Fruit fly (Drosophila melanogaster) whole organism: Measurements from ENCODE around the gene Sas10.

Experiments used
- CG8478 ChIP-seq: fragments of >200 bp; optimal IDR thresholded peaks from 2 replicates; lab custom pipeline; 2018; ENCODE audit warnings: inconsistent platforms
- Dll ChIP-seq: fragments of >200 bp; optimal IDR thresholded peaks from 2 replicates; lab custom pipeline; 2017
- EcR ChIP-seq, 2 experiments: fragments of >200 bp; optimal IDR thresholded peaks; 2 replicates each; lab custom pipeline; 2017; ENCODE audit warnings: missing biosample characterization in 2 of 2, missing genetic modification characterization in 2 of 2, missing genetic modification reagents in 2 of 2
- pan ChIP-seq: fragments of >200 bp; optimal IDR thresholded peaks from 2 replicates; lab custom pipeline; 2017
- psq ChIP-seq: fragments of >200 bp; optimal IDR thresholded peaks from 2 replicates; lab custom pipeline; 2017
- usp ChIP-seq: fragments of >200 bp; optimal IDR thresholded peaks from 2 replicates; lab custom pipeline; 2017; ENCODE audit warnings: missing biosample characterization, missing genetic modification characterization, mixed read lengths

Gene Sas10

DNA sequence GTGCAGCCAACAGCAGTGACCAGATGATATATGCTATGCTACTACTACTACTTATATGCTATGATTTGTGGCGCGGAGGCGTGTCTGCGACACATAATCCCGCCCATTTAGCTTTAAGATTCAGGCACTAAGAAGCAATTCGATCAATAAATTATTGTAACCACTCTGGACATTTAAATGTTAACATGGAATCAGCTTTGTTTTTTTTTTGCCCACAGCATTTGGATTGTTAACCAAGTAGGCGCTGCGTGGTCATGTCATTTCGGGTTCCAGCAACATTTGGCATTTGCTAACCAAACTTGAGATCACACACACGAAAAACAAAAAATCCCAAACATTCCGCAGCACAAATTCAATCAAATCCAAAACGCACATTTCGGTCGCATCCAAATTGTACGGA lies 4.3 kb upstream of the Sas10 start, which contains the start of gene CG4198:
TSS of gene CG4198 (plus strand) at position 301 of the 400 bp plus-strand sequence.
- TF ChIP-seq psq (lab: Kevin White, UChicago) (no peak), CG8478 (lab: Kevin White, UChicago) (no peak), usp (GFP tag; lab: Kevin White, UChicago) (no peak), EcR (GFP tag; optimal IDR thresholded peaks at IDR 0.05; lab: Kevin White, UChicago) (no peak)

dm6 chrX:5322459-5322883 lies 5.3 kb downstream of the Sas10 start, which contains the start of gene Rnp4F:
TSS of gene Rnp4F (minus strand) at chrX:5322696.
- TF ChIP-seq Dll (lab: Kevin White, UChicago) (no peak), EcR (GFP tag; optimal IDR thresholded peaks at IDR 0.05; lab: Kevin White, UChicago) (no peak), pan (lab: Kevin White, UChicago) (no peak), psq (lab: Kevin White, UChicago) (no peak), CG8478 (lab: Kevin White, UChicago) (no peak), usp (GFP tag; lab: Kevin White, UChicago) (no peak)

- TF ChIP-seq psq (lab: Kevin White, UChicago) (no peak), CG8478 (lab: Kevin White, UChicago) (no peak), pan (lab: Kevin White, UChicago) (no peak), usp (GFP tag; lab: Kevin White, UChicago) (no peak), EcR (GFP tag; optimal IDR thresholded peaks at IDR 0.05; lab: Kevin White, UChicago) (no peak), Dll (lab: Kevin White, UChicago) (no peak)
Measured at dm6 chrX:5323636-5324035, 6.4 kb downstream of the Sas10 start, which contains the start of gene Mcm3. TSS of gene Mcm3 (plus strand) at chrX:5323855.

DNA sequence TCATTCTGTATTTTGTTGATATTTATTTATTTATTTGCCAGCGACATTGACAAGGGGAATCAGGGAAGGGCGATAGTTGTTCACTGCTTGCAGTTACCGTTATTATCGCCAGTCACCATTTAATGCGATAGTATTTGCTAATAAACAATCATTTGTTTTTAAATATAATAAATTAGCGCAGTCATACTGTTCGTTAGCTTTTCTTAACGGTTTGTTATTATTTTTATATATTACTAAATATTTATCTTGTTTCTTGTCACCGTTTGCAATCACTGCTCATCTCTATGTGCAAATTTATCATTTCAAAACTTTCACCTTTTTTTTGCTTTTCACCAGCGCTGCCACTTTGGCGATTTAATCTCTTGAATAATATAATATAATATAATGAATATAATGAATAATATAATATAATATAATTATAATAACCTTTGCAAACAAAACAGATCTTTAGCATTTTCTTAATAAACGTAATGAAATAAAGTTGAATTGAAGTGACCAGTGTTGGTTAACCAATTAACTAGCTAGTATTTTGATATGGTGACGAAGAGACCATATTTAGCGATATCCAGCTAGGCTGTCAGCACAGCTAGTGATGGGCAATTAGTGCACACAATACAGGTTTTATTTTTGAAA lies 12.2 kb downstream of the Sas10 start, which contains the start of the genes CG3309 and XRCC1:
TSS of gene CG3309 (minus strand) at position 82 of the 633 bp plus-strand sequence.
TSS of gene XRCC1 (plus strand) at position 611 of the 633 bp plus-strand sequence.
- TF ChIP-seq CG8478 (lab: Kevin White, UChicago) (no peak), Dll (lab: Kevin White, UChicago) (no peak), usp (GFP tag; lab: Kevin White, UChicago) (no peak), pan (lab: Kevin White, UChicago) (no peak), EcR (GFP tag; optimal IDR thresholded peaks at IDR 0.05; lab: Kevin White, UChicago) (no peak), psq (lab: Kevin White, UChicago) (no peak)

DNA sequence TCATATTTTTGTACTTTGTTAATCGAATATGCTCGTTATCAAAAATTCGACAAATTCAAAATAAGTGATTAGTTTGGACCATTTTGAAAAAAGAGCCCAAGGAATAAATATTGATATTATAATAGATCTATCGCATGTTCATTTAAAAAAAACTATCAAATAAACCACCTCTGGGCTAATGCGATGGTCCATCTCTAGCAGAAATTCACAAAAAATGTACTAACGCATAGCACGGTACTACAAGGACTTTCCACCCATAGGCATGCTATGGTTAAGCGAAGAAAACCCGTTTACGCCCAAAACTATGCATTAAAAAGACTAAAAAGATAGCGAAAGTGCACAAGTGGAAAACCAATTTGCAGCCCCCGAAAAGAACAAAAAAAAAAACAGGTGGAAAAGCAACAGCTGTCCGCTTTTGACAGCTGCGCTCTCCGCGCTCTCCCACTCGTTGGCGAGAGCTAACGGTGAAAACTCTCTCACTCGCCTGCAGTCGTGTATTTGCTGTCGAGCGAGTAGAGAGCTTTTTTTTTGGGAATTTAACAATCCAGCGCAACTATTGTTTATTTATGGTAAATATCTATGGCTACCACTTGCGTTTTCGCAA lies 15.2 kb downstream of the Sas10 start, which contains the start of gene CanB:
TSS of gene CanB (plus strand) at position 241 of the 604 bp plus-strand sequence.
- no peak for TF ChIP-seq Dll (lab: Kevin White, UChicago)
- no peak for TF ChIP-seq EcR (GFP tag; optimal IDR thresholded peaks at IDR 0.05; lab: Kevin White, UChicago)
- TF ChIP-seq CG8478 (lab: Kevin White, UChicago): no peak
- TF ChIP-seq pan (lab: Kevin White, UChicago): no peak
- no peak for TF ChIP-seq psq (lab: Kevin White, UChicago)
- TF ChIP-seq usp (GFP tag; lab: Kevin White, UChicago): no peak

dm6 chrX:5336722-5337121 lies 19.5 kb downstream of the Sas10 start:
- TF ChIP-seq CG8478 (lab: Kevin White, UChicago) (no peak), usp (GFP tag; lab: Kevin White, UChicago) (no peak), pan (lab: Kevin White, UChicago) (no peak), psq (lab: Kevin White, UChicago) (no peak), EcR (GFP tag; optimal IDR thresholded peaks at IDR 0.05; lab: Kevin White, UChicago) (no peak), Dll (lab: Kevin White, UChicago) (no peak)

DNA sequence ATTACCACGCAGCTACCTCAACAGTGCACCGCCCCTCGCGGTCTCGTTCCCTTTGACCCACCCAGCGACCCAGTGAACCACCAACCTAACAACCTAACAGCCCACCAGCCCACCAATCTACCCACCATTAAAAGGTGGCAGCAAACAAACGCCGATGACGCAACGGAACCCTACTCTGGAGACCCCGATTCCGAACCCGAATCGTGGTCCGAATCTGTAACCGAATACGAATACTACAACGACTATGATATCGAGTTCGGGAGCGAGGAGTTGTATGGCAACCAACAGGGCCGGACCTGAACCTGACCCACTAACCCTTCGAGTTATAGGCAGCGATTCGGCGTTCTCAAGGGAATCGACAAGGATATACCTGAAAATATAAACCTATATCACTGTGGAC lies 20.1 kb downstream of the Sas10 start:
- no peak for TF ChIP-seq usp (GFP tag; lab: Kevin White, UChicago)
- no peak for TF ChIP-seq pan (lab: Kevin White, UChicago)
- no peak for TF ChIP-seq Dll (lab: Kevin White, UChicago)
- no peak for TF ChIP-seq EcR (GFP tag; optimal IDR thresholded peaks at IDR 0.05; lab: Kevin White, UChicago)
- TF ChIP-seq psq (lab: Kevin White, UChicago): no peak
- no peak for TF ChIP-seq CG8478 (lab: Kevin White, UChicago)

dm6 chrX:5338435-5338834 lies 21.2 kb downstream of the Sas10 start:
- TF ChIP-seq EcR (GFP tag; optimal IDR thresholded peaks at IDR 0.05; lab: Kevin White, UChicago): no peak
- TF ChIP-seq usp (GFP tag; lab: Kevin White, UChicago): no peak
- TF ChIP-seq CG8478 (lab: Kevin White, UChicago): no peak
- no peak for TF ChIP-seq Dll (lab: Kevin White, UChicago)
- TF ChIP-seq pan (lab: Kevin White, UChicago): no peak
- no peak for TF ChIP-seq psq (lab: Kevin White, UChicago)

- no peak for TF ChIP-seq pan (lab: Kevin White, UChicago)
- TF ChIP-seq Dll (lab: Kevin White, UChicago): peak; percentile 12
- TF ChIP-seq usp (GFP tag; lab: Kevin White, UChicago): no peak
- TF ChIP-seq EcR (GFP tag; optimal IDR thresholded peaks at IDR 0.05; lab: Kevin White, UChicago): no peak
Measured at dm6 chrX:5339970-5340369, 22.8 kb downstream of the Sas10 start, which contains the start of gene SK. TSS of gene SK (plus strand) at chrX:5340236.

dm6 chrX:5349899-5350575 lies 32.8 kb downstream of the Sas10 start:
- TF ChIP-seq psq (lab: Kevin White, UChicago): no peak
- TF ChIP-seq EcR (GFP tag; optimal IDR thresholded peaks at IDR 0.05; lab: Kevin White, UChicago): no peak

DNA sequence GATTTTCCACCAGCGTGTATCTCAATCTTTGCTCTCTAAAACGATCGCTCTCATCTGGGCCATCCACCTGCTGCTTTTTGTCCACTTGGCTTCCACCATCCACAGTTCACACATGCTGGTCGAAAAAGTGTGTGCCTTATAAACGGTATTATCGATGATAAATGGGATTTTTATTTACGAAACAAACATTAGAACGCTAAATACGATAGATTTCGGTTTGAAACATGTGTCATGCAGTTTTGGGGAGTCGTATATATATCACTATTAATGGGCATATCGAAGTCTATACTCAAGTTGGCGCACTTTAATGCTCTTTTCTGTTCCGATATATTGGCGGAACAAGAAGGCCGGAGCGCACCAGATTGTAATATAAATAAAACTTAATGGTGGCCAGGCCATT lies 39.8 kb downstream of the Sas10 start:
- TF ChIP-seq Dll (lab: Kevin White, UChicago) (no peak), usp (GFP tag; lab: Kevin White, UChicago) (no peak), CG8478 (lab: Kevin White, UChicago) (no peak), EcR (GFP tag; optimal IDR thresholded peaks at IDR 0.05; lab: Kevin White, UChicago) (no peak), psq (lab: Kevin White, UChicago) (no peak), pan (lab: Kevin White, UChicago) (no peak)
